Worm (Caenorhabditis elegans) whole organism, dauer: ENCODE data around the gene snap-29.

Experiments
- unc-62 ChIP-seq: sonication (generic microtip); optimal IDR thresholded peaks from 2 replicates; lab custom pipeline; 2017; ENCODE audit warnings: missing biosample characterization, missing genetic modification reagents, missing genetic modification characterization

Gene snap-29

ce11 chrIII:8750606-8751005 lies 25.4 kb upstream of the snap-29 start, which contains the start of gene ugtp-1:
Gene ugtp-1, minus strand, starts transcription at chrIII:8750706.
- no peak for TF ChIP-seq unc-62 (GFP tag; lab: Kevin White, UChicago)

ce11 chrIII:8754682-8755081 lies 21.4 kb upstream of the snap-29 start, which contains the start of gene tomm-70:
Gene tomm-70, minus strand, starts transcription at chrIII:8754750.
- TF ChIP-seq unc-62 (GFP tag; lab: Kevin White, UChicago) = no peak

- TF ChIP-seq unc-62 (GFP tag; lab: Kevin White, UChicago) = no peak
These were observed 14.9 kb upstream of the snap-29 start, which contains the start of gene aak-1 for ce11 chrIII:8761040-8761654. Gene aak-1, minus strand, starts transcription at chrIII:8761090.

ce11 chrIII:8762016-8762415 lies 14.0 kb upstream of the snap-29 start:
- TF ChIP-seq unc-62 (GFP tag; lab: Kevin White, UChicago) = no peak

- no peak for TF ChIP-seq unc-62 (GFP tag; lab: Kevin White, UChicago)
These were observed 12.9 kb upstream of the snap-29 start for ce11 chrIII:8763111-8763510.

- no peak for TF ChIP-seq unc-62 (GFP tag; lab: Kevin White, UChicago)
These were observed 11.0 kb upstream of the snap-29 start for ce11 chrIII:8765030-8765429.

ce11 chrIII:8766467-8766866 lies 9.6 kb upstream of the snap-29 start:
- no peak for TF ChIP-seq unc-62 (GFP tag; lab: Kevin White, UChicago)

- TF ChIP-seq unc-62 (GFP tag; lab: Kevin White, UChicago) = no peak
These were observed 8.7 kb upstream of the snap-29 start, which contains the start of gene mig-22 for ce11 chrIII:8767292-8767829. Gene mig-22, minus strand, starts transcription at chrIII:8767342.

- no peak for TF ChIP-seq unc-62 (GFP tag; lab: Kevin White, UChicago)
These were observed 8.1 kb upstream of the snap-29 start, which contains the start of gene mtss-1 for ce11 chrIII:8767889-8768361. Gene mtss-1, plus strand, starts transcription at chrIII:8768311.

ce11 chrIII:8769253-8769652 lies 6.8 kb upstream of the snap-29 start, which contains the start of gene K02D10.1:
Gene K02D10.1, plus strand, starts transcription at chrIII:8769536.
- TF ChIP-seq unc-62 (GFP tag; lab: Kevin White, UChicago) = no peak

- TF ChIP-seq unc-62 (GFP tag; lab: Kevin White, UChicago) = no peak
These were observed 5.8 kb upstream of the snap-29 start for ce11 chrIII:8770243-8770642.

ce11 chrIII:8771162-8771561 lies 4.9 kb upstream of the snap-29 start, which contains the start of gene K02D10.2:
Gene K02D10.2, minus strand, starts transcription at chrIII:8771262.
- no peak for TF ChIP-seq unc-62 (GFP tag; lab: Kevin White, UChicago)

ce11 chrIII:8771851-8772250 lies 4.2 kb upstream of the snap-29 start, which contains the start of gene K02D10.3:
Gene K02D10.3, minus strand, starts transcription at chrIII:8771951.
- no peak for TF ChIP-seq unc-62 (GFP tag; lab: Kevin White, UChicago)

ce11 chrIII:8772428-8773027 lies 3.5 kb upstream of the snap-29 start:
- TF ChIP-seq unc-62 (GFP tag; lab: Kevin White, UChicago) = no peak

ce11 chrIII:8773375-8773774 lies 2.7 kb upstream of the snap-29 start:
- TF ChIP-seq unc-62 (GFP tag; lab: Kevin White, UChicago) = no peak

- TF ChIP-seq unc-62 (GFP tag; lab: Kevin White, UChicago) = no peak
These were observed 3.9 kb downstream of the snap-29 start, which contains the start of gene K02D10.4 for ce11 chrIII:8779912-8780311. Gene K02D10.4, minus strand, starts transcription at chrIII:8780012.
